Worm (Caenorhabditis elegans) whole organism, young adult: ENCODE measurements around the gene vps-50.

Experiments used
- B0019.2 ChIP-seq: fragments of 200-800 bp; sonication (Bioruptor generic); conservative IDR thresholded peaks from 2 replicates; pipeline ENCODE4 v1.3.6; 2022; ENCODE audit warnings: missing genetic modification reagents, missing genetic modification characterization, missing compliant biosample characterization
- B0261.1 ChIP-seq: sonication (generic microtip); optimal IDR thresholded peaks from 2 replicates; lab custom pipeline; 2016; ENCODE audit warnings: mild to moderate bottlenecking, missing genetic modification characterization, moderate library complexity, missing compliant biosample characterization
- B0336.3 ChIP-seq: fragments of 200-800 bp; sonication (Bioruptor generic); IDR thresholded peaks from 2 replicates; pipeline ENCODE4 v1.3.6; 2022; ENCODE audit warnings: missing genetic modification characterization, missing compliant biosample characterization
- C17E4.6 ChIP-seq: fragments of 200-800 bp; sonication (Bioruptor generic); IDR thresholded peaks from 2 replicates; pipeline ENCODE4 v1.3.6; 2022; ENCODE audit warnings: missing genetic modification reagents, missing genetic modification characterization, missing compliant biosample characterization
- D2030.7 ChIP-seq: fragments of 200-800 bp; sonication (Bioruptor generic); IDR thresholded peaks from 2 replicates; pipeline ENCODE4 v1.3.6; 2022; ENCODE audit warnings: missing genetic modification reagents, missing genetic modification characterization, missing compliant biosample characterization
- F10E7.11 ChIP-seq: sonication (generic microtip); optimal IDR thresholded peaks from 2 replicates; lab custom pipeline; 2017; ENCODE audit warnings: mild to moderate bottlenecking, missing genetic modification characterization, moderate library complexity, missing compliant biosample characterization
- F23B12.7 ChIP-seq: sonication (generic microtip); optimal IDR thresholded peaks from 2 replicates; lab custom pipeline; 2017; ENCODE audit warnings: missing genetic modification characterization, mild to moderate bottlenecking, missing compliant biosample characterization, antibody characterized with exemption, moderate library complexity; ENCODE audit not compliant: insufficient read depth
- F57A8.1 ChIP-seq: fragments of 200-800 bp; sonication (Bioruptor generic); optimal IDR thresholded peaks from 2 replicates; lab custom pipeline; 2018; ENCODE audit warnings: mild to moderate bottlenecking, missing genetic modification characterization, moderate library complexity, missing compliant biosample characterization
- F57C9.4 ChIP-seq: sonication (generic microtip); optimal IDR thresholded peaks from 2 replicates; lab custom pipeline; 2017; ENCODE audit warnings: mild to moderate bottlenecking, missing genetic modification characterization, missing compliant biosample characterization
- Y53F4B.3 ChIP-seq: fragments of 200-800 bp; sonication (Bioruptor generic); IDR thresholded peaks from 2 replicates; pipeline ENCODE4 v1.3.6; 2022; ENCODE audit warnings: missing genetic modification reagents, missing genetic modification characterization, missing compliant biosample characterization
- Y67H2A.10 ChIP-seq: fragments of 200-800 bp; sonication (Bioruptor generic); conservative IDR thresholded peaks from 2 replicates; pipeline ENCODE4 v1.3.6; 2022; ENCODE audit warnings: missing genetic modification reagents, missing genetic modification characterization, missing compliant biosample characterization
- Y95B8A.8 ChIP-seq: fragments of 200-800 bp; sonication (Bioruptor generic); IDR thresholded peaks from 2 replicates; pipeline ENCODE4 v1.3.6; 2022; ENCODE audit warnings: missing genetic modification reagents, missing genetic modification characterization, missing compliant biosample characterization
- aptf-3 ChIP-seq: fragments of 200-800 bp; sonication (Bioruptor generic); IDR thresholded peaks from 2 replicates; pipeline ENCODE4 v1.3.6; 2022; ENCODE audit warnings: missing genetic modification characterization, missing compliant biosample characterization
- athp-1 ChIP-seq: sonication (generic microtip); optimal IDR thresholded peaks from 2 replicates; lab custom pipeline; 2017; ENCODE audit warnings: mild to moderate bottlenecking, missing genetic modification characterization, missing compliant biosample characterization
- attf-5 ChIP-seq: fragments of 200-800 bp; sonication (Bioruptor generic); optimal IDR thresholded peaks from 2 replicates; lab custom pipeline; 2018; ENCODE audit warnings: mild to moderate bottlenecking, missing genetic modification characterization, missing compliant biosample characterization
- bed-1 ChIP-seq: fragments of 200-800 bp; sonication (Bioruptor generic); IDR thresholded peaks from 2 replicates; pipeline ENCODE4 v1.3.6; 2022; ENCODE audit warnings: missing genetic modification reagents, missing genetic modification characterization, missing compliant biosample characterization
- ceh-79 ChIP-seq: sonication (generic microtip); optimal IDR thresholded peaks from 2 replicates; lab custom pipeline; 2017; ENCODE audit warnings: mild to moderate bottlenecking, missing genetic modification characterization, missing compliant biosample characterization
- die-1 ChIP-seq: sonication (generic microtip); optimal IDR thresholded peaks from 2 replicates; lab custom pipeline; 2016; ENCODE audit warnings: missing genotype, mild to moderate bottlenecking, missing genetic modification characterization, missing compliant biosample characterization
- dox-1 ChIP-seq: fragments of 200-800 bp; sonication (Bioruptor generic); IDR thresholded peaks from 2 replicates; pipeline ENCODE4 v1.3.6; 2022; ENCODE audit warnings: missing genetic modification reagents, missing genetic modification characterization, missing compliant biosample characterization
- efl-1 ChIP-seq: fragments of 150-350 bp; optimal IDR thresholded peaks from 2 replicates; lab custom pipeline; 2014; ENCODE audit warnings: missing biosample characterization, missing genetic modification reagents, missing genetic modification characterization
- egl-18 ChIP-seq: fragments of 200-800 bp; sonication (Bioruptor generic); IDR thresholded peaks from 2 replicates; pipeline ENCODE4 v1.3.6; 2022; ENCODE audit warnings: missing genetic modification reagents, missing genetic modification characterization, missing compliant biosample characterization
- ekl-4 ChIP-seq: fragments of 200-800 bp; sonication (Bioruptor generic); IDR thresholded peaks from 2 replicates; pipeline ENCODE4 v1.3.6; 2022; ENCODE audit warnings: missing genetic modification reagents, missing genetic modification characterization, missing compliant biosample characterization
- him-1 ChIP-seq: sonication (generic microtip); optimal IDR thresholded peaks from 2 replicates; lab custom pipeline; 2016; ENCODE audit warnings: missing genotype, missing genetic modification reagents, missing genetic modification characterization, missing compliant biosample characterization
- hlh-12 ChIP-seq: sonication (generic microtip); optimal IDR thresholded peaks from 2 replicates; lab custom pipeline; 2016; ENCODE audit warnings: missing genetic modification characterization, missing compliant biosample characterization
- hlh-26 ChIP-seq: fragments of 200-800 bp; sonication (Bioruptor generic); conservative IDR thresholded peaks from 2 replicates; pipeline ENCODE4 v1.3.6; 2022; ENCODE audit warnings: missing genetic modification reagents, missing genetic modification characterization, missing compliant biosample characterization
- hmg-1.2 ChIP-seq: fragments of 200-800 bp; sonication (Bioruptor generic); IDR thresholded peaks from 2 replicates; pipeline ENCODE4 v1.3.6; 2022; ENCODE audit warnings: missing genetic modification reagents, missing genetic modification characterization, missing compliant biosample characterization
- hmg-20 ChIP-seq: fragments of 200-800 bp; sonication (Bioruptor generic); IDR thresholded peaks from 2 replicates; pipeline ENCODE4 v1.3.6; 2022; ENCODE audit warnings: missing genetic modification reagents, missing genetic modification characterization, missing compliant biosample characterization
- hrde-1 ChIP-seq: sonication (generic microtip); optimal IDR thresholded peaks from 2 replicates; lab custom pipeline; 2016; ENCODE audit warnings: missing genetic modification characterization, mild to moderate bottlenecking, missing compliant biosample characterization, moderate library complexity, missing genotype, missing genetic modification reagents, borderline replicate concordance
- hsf-1 ChIP-seq: fragments of 200-800 bp; sonication (Bioruptor generic); IDR thresholded peaks from 2 replicates; pipeline ENCODE4 v1.3.6; 2022; ENCODE audit warnings: missing genetic modification reagents, missing genetic modification characterization, missing compliant biosample characterization
- lag-1 ChIP-seq: fragments of 200-800 bp; sonication (Bioruptor generic); IDR thresholded peaks from 2 replicates; pipeline ENCODE4 v1.3.6; 2022; ENCODE audit warnings: missing genetic modification reagents, missing genetic modification characterization, missing compliant biosample characterization
- let-526 ChIP-seq: fragments of 200-800 bp; sonication (Bioruptor generic); IDR thresholded peaks from 2 replicates; pipeline ENCODE4 v1.3.6; 2022; ENCODE audit warnings: missing genetic modification reagents, missing genetic modification characterization, missing compliant biosample characterization
- lin-26 ChIP-seq: fragments of 200-800 bp; sonication (Bioruptor generic); IDR thresholded peaks from 2 replicates; pipeline ENCODE4 v1.3.6; 2022; ENCODE audit warnings: missing genetic modification reagents, missing genetic modification characterization, missing compliant biosample characterization
- lin-40 ChIP-seq: sonication (generic microtip); optimal IDR thresholded peaks from 2 replicates; lab custom pipeline; 2016; ENCODE audit warnings: missing genetic modification characterization, mild to moderate bottlenecking, missing compliant biosample characterization, missing genotype, missing genetic modification reagents
- lin-54 ChIP-seq: fragments of 200-800 bp; sonication (Bioruptor generic); optimal IDR thresholded peaks from 2 replicates; lab custom pipeline; 2018; ENCODE audit warnings: mild to moderate bottlenecking, missing genetic modification characterization, missing compliant biosample characterization
- lir-1 ChIP-seq: fragments of 200-800 bp; sonication (Bioruptor generic); conservative IDR thresholded peaks from 2 replicates; pipeline ENCODE4 v1.3.6; 2022; ENCODE audit warnings: missing genetic modification reagents, missing genetic modification characterization, missing compliant biosample characterization
- lsl-1 ChIP-seq: fragments of 200-800 bp; sonication (Bioruptor generic); optimal IDR thresholded peaks from 2 replicates; lab custom pipeline; 2018; ENCODE audit warnings: mild to moderate bottlenecking, missing genetic modification characterization, moderate library complexity, missing compliant biosample characterization
- madf-8 ChIP-seq: fragments of 200-800 bp; sonication (Bioruptor generic); conservative IDR thresholded peaks from 2 replicates; pipeline ENCODE4 v1.3.6; 2022; ENCODE audit warnings: missing genetic modification reagents, missing genetic modification characterization, missing compliant biosample characterization
- mes-4 ChIP-seq: sonication (generic microtip); optimal IDR thresholded peaks from 2 replicates; lab custom pipeline; 2016; ENCODE audit warnings: missing genotype, missing genetic modification characterization, missing compliant biosample characterization
- nhr-120 ChIP-seq: fragments of 200-800 bp; sonication (Bioruptor generic); IDR thresholded peaks from 2 replicates; pipeline ENCODE4 v1.3.6; 2022; ENCODE audit warnings: missing genetic modification characterization, missing compliant biosample characterization
- nhr-90 ChIP-seq: sonication (generic microtip); optimal IDR thresholded peaks from 2 replicates; lab custom pipeline; 2016; ENCODE audit warnings: missing genotype, mild to moderate bottlenecking, missing genetic modification characterization, missing compliant biosample characterization
- rec-8 ChIP-seq, 2 experiments: sonication (generic microtip); optimal IDR thresholded peaks; 2 replicates each; lab custom pipeline; 2016; ENCODE audit warnings: mild to moderate bottlenecking in 2 of 2, missing genetic modification characterization in 2 of 2, missing genetic modification reagents in 2 of 2, missing genotype in 2 of 2, missing biosample characterization in 1 of 2, missing compliant biosample characterization in 1 of 2, moderate library complexity in 1 of 2
- snpc-1.3 ChIP-seq: sonication (generic microtip); optimal IDR thresholded peaks from 2 replicates; lab custom pipeline; 2017; ENCODE audit warnings: missing genetic modification characterization, mild to moderate bottlenecking, missing compliant biosample characterization, antibody characterized with exemption, moderate library complexity, missing genotype, missing genetic modification reagents; ENCODE audit not compliant: insufficient read depth
- snpc-4 ChIP-seq, 5 experiments: fragments of 150-350 bp in 1 of 5; sonication (generic microtip) in 4 of 5; optimal IDR thresholded peaks; 2 replicates each; lab custom pipeline; 2014 to 2018; ENCODE audit warnings: missing genetic modification characterization in 5 of 5, missing biosample characterization in 3 of 5, antibody characterized with exemption in 2 of 5, mild to moderate bottlenecking in 2 of 5, missing compliant biosample characterization in 2 of 5, missing genotype in 2 of 5, moderate library complexity in 2 of 5, missing genetic modification reagents in 1 of 5
- somi-1 ChIP-seq: fragments of 200-800 bp; sonication (Bioruptor generic); optimal IDR thresholded peaks from 2 replicates; lab custom pipeline; 2018; ENCODE audit warnings: mild to moderate bottlenecking, missing genetic modification characterization, missing compliant biosample characterization
- tbp1 ChIP-seq: fragments of 200-800 bp; sonication (Bioruptor generic); optimal IDR thresholded peaks from 2 replicates; lab custom pipeline; 2018; ENCODE audit warnings: mild to moderate bottlenecking, missing genetic modification characterization, missing compliant biosample characterization
- unc-62 ChIP-seq: fragments of 150-350 bp; optimal IDR thresholded peaks from 2 replicates; lab custom pipeline; 2014; ENCODE audit warnings: missing biosample characterization, missing genetic modification reagents, missing genetic modification characterization
- ztf-6 ChIP-seq: fragments of 200-800 bp; sonication (Bioruptor generic); IDR thresholded peaks from 2 replicates; pipeline ENCODE4 v1.3.6; 2022; ENCODE audit warnings: missing genetic modification reagents, missing genetic modification characterization, missing compliant biosample characterization

The vps-50 gene

ce11 chrIII:10881462-10881861, 12.5 kb downstream of the vps-50 start, which contains the start of gene athp-1 (continued):
- TF ChIP-seq hlh-12 (tag; lab: Kevin White, UChicago) (no peak), D2030.7 (peak; percentile 86)

ce11 chrIII:10881996-10882395, 13.0 kb downstream of the vps-50 start:
- TF ChIP-seq B0261.1 (tag; lab: Kevin White, UChicago) (no peak), bed-1 (GFP tag; lab: Robert Waterston, UW) (no peak), hmg-1.2 (GFP tag; lab: Robert Waterston, UW) (peak; percentile 97), nhr-120 (GFP tag; lab: Robert Waterston, UW) (no peak), snpc-4 (GFP tag; optimal IDR thresholded peaks at IDR 0.05; lab: Kevin White, UChicago) (no peak), snpc-4 (tag; optimal IDR thresholded peaks at IDR 0.05; lab: Kevin White, UChicago) (peak in 1 of 4 experiments; percentile 29), Y95B8A.8 (GFP tag; lab: Robert Waterston, UW) (no peak), lag-1 (GFP tag; lab: Robert Waterston, UW) (no peak), F57A8.1 (GFP tag; lab: Kevin White, UChicago) (no peak), snpc-1.3 (tag; lab: Kevin White, UChicago) (no peak), die-1 (tag; lab: Kevin White, UChicago) (no peak), unc-62 (GFP tag; lab: Kevin White, UChicago) (no peak), lin-54 (GFP tag; lab: Kevin White, UChicago) (peak; percentile 6), F23B12.7 (tag; lab: Kevin White, UChicago) (peak; percentile 3), ceh-79 (tag; lab: Kevin White, UChicago) (no peak), hlh-26 (GFP tag; lab: Robert Waterston, UW) (no peak), egl-18 (no peak), him-1 (no peak), attf-5 (GFP tag; lab: Kevin White, UChicago) (peak; percentile 42), C17E4.6 (no peak), mes-4 (tag; lab: Kevin White, UChicago) (no peak), D2030.7 (no peak), B0019.2 (GFP tag; lab: Robert Waterston, UW) (no peak), lin-40 (tag; lab: Kevin White, UChicago) (no peak), rec-8 (tag; optimal IDR thresholded peaks at IDR 0.05; lab: Kevin White, UChicago) (no peak), F10E7.11 (tag; lab: Kevin White, UChicago) (no peak), tbp1 (GFP tag; lab: Kevin White, UChicago) (no peak), ztf-6 (GFP tag; lab: Robert Waterston, UW) (no peak), hsf-1 (GFP tag; lab: Robert Waterston, UW) (no peak), let-526 (GFP tag; lab: Robert Waterston, UW) (no peak), dox-1 (GFP tag; lab: Robert Waterston, UW) (no peak), efl-1 (no peak), madf-8 (GFP tag; lab: Robert Waterston, UW) (no peak), lsl-1 (no peak), ekl-4 (GFP tag; lab: Robert Waterston, UW) (no peak), lir-1 (GFP tag; lab: Robert Waterston, UW) (no peak), nhr-90 (tag; lab: Kevin White, UChicago) (no peak), hrde-1 (tag; lab: Kevin White, UChicago) (no peak), lin-26 (GFP tag; lab: Robert Waterston, UW) (no peak), athp-1 (tag; lab: Kevin White, UChicago) (peak; percentile 1), Y67H2A.10 (GFP tag; lab: Robert Waterston, UW) (no peak), hmg-20 (no peak), B0336.3 (GFP tag; lab: Robert Waterston, UW) (no peak), Y53F4B.3 (GFP tag; lab: Robert Waterston, UW) (no peak), F57C9.4 (tag; lab: Kevin White, UChicago) (no peak), somi-1 (no peak), aptf-3 (GFP tag; lab: Robert Waterston, UW) (no peak)
